Fruit fly (Drosophila melanogaster) whole organism, prepupa: ENCODE measurements around the gene Sgs8.

Source experiments
- CG15336 ChIP-seq: fragments of 200-800 bp; sonication (Bioruptor generic); IDR thresholded peaks from 2 replicates; pipeline ENCODE4 v1.3.6; 2022; ENCODE audit warnings: missing biosample characterization, missing genetic modification characterization
- CG34406 ChIP-seq: fragments of 200-800 bp; sonication (Bioruptor generic); optimal IDR thresholded peaks from 3 replicates; lab custom pipeline; 2016; ENCODE audit warnings: missing biosample characterization, missing genetic modification characterization
- CG8119 ChIP-seq: fragments of 200-800 bp; sonication (Bioruptor generic); IDR thresholded peaks from 3 replicates; pipeline ENCODE4 v1.3.6; 2022; ENCODE audit warnings: missing biosample characterization, missing genetic modification characterization
- OdsH ChIP-seq: fragments of 200-800 bp; sonication (Bioruptor generic); optimal IDR thresholded peaks from 3 replicates; lab custom pipeline; 2016; ENCODE audit warnings: missing biosample characterization, missing genetic modification characterization
- achi ChIP-seq: fragments of 200-800 bp; sonication (Bioruptor generic); optimal IDR thresholded peaks from 3 replicates; lab custom pipeline; 2016; ENCODE audit warnings: missing biosample characterization, missing genetic modification characterization

DNA sequence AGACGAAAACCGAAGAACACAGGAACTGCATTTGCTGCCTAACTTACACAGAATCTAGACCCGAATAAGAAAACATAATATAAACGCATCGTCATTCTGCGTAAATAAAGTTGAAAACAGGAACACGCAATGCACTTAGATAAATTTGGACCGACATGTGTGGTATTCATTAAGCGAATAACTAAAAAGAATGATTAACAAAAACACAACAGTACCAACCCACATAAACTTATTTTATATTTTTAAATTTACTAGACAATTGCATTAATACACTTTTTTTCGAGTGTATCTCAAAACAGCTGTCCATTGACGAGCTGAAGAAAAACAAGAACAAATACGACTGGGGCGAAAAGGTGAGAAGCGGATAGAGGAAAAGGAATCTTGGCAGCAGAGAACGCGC lies 45.1 kb upstream of the Sgs8 start:
- TF ChIP-seq achi: peak; percentile 61
- peak; percentile 64; the same call in 2 of the 3 replicates for TF ChIP-seq CG8119
- TF ChIP-seq CG34406 (GFP tag; lab: Kevin White, UChicago): peak; percentile 25
- peak; percentile 61 for TF ChIP-seq OdsH (GFP tag; lab: Kevin White, UChicago)
- TF ChIP-seq CG15336 (GFP tag; lab: Robert Waterston, UW): peak; percentile 77
